Worm (Caenorhabditis elegans) whole organism, L4 larva: Measurements from ENCODE around the gene pgl-2.

ENCODE experiments used
- F10B5.3 ChIP-seq: sonication (generic microtip); optimal IDR thresholded peaks from 2 replicates; lab custom pipeline; 2016; ENCODE audit warnings: mild to moderate bottlenecking, missing genetic modification characterization, missing compliant biosample characterization
- F37D6.2 ChIP-seq: sonication (generic microtip); optimal IDR thresholded peaks from 2 replicates; lab custom pipeline; 2016; ENCODE audit warnings: mild to moderate bottlenecking, missing genetic modification characterization, missing compliant biosample characterization
- F44E2.7 ChIP-seq: fragments of 200-800 bp; sonication (Bioruptor generic); IDR thresholded peaks from 2 replicates; pipeline ENCODE4 v2.1.2; 2022; ENCODE audit warnings: missing genetic modification characterization, missing compliant biosample characterization
- R02D3.7 ChIP-seq: fragments of 150-350 bp; sonication (generic microtip); optimal IDR thresholded peaks from 3 replicates; lab custom pipeline; 2014; ENCODE audit warnings: missing biosample characterization, missing genetic modification characterization
- T26A8.4 ChIP-seq: fragments of 200-800 bp; sonication (Bioruptor generic); IDR thresholded peaks from 2 replicates; pipeline ENCODE4 v1.3.6; 2022; ENCODE audit warnings: missing genetic modification characterization, missing compliant biosample characterization
- Y105C5A.15 ChIP-seq: fragments of 200-800 bp; sonication (Bioruptor generic); IDR thresholded peaks from 2 replicates; pipeline ENCODE4 v1.3.6; 2022; ENCODE audit warnings: missing genetic modification characterization, missing compliant biosample characterization
- Y5F2A.4 ChIP-seq: fragments of 200-800 bp; sonication (Bioruptor generic); optimal IDR thresholded peaks from 2 replicates; lab custom pipeline; 2018; ENCODE audit warnings: mild to moderate bottlenecking, missing genetic modification characterization, missing compliant biosample characterization
- Y75B8A.6 ChIP-seq: fragments of 200-800 bp; sonication (Bioruptor generic); IDR thresholded peaks from 2 replicates; pipeline ENCODE4 v1.3.6; 2022; ENCODE audit warnings: missing genetic modification reagents, missing genetic modification characterization, missing compliant biosample characterization
- ZK546.5 ChIP-seq, 2 experiments: sonication (generic microtip); optimal IDR thresholded peaks; 2 replicates each; lab custom pipeline; 2017; ENCODE audit warnings: missing biosample characterization in 2 of 2, missing genetic modification characterization in 2 of 2
- aly-2 ChIP-seq: sonication (generic microtip); optimal IDR thresholded peaks from 2 replicates; lab custom pipeline; 2018; ENCODE audit warnings: missing biosample characterization, missing genetic modification characterization
- ama-1 ChIP-seq: fragments of 150-350 bp; optimal IDR thresholded peaks from 2 replicates; lab custom pipeline; 2014; ENCODE audit warnings: inconsistent platforms, mixed read lengths
- arid-1 ChIP-seq: fragments of 200-800 bp; sonication (Bioruptor generic); conservative IDR thresholded peaks from 2 replicates; pipeline ENCODE4 v1.3.6; 2022; ENCODE audit warnings: missing genetic modification reagents, missing genetic modification characterization, missing compliant biosample characterization
- ceh-62 ChIP-seq: sonication (generic microtip); optimal IDR thresholded peaks from 2 replicates; lab custom pipeline; 2017; ENCODE audit warnings: missing biosample characterization, missing genetic modification characterization
- ctbp-1 ChIP-seq: fragments of 200-800 bp; sonication (Bioruptor generic); IDR thresholded peaks from 2 replicates; pipeline ENCODE4 v1.3.6; 2022; ENCODE audit warnings: missing genetic modification reagents, missing genetic modification characterization, missing compliant biosample characterization
- daf-12 ChIP-seq: fragments of 150-350 bp; optimal IDR thresholded peaks from 2 replicates; lab custom pipeline; 2014; ENCODE audit warnings: missing biosample characterization, missing genetic modification reagents, missing genetic modification characterization
- dpl-1 ChIP-seq: fragments of 150-350 bp; optimal IDR thresholded peaks from 2 replicates; lab custom pipeline; 2014; ENCODE audit warnings: missing biosample characterization, missing genetic modification reagents, missing genetic modification characterization
- duxl-1 ChIP-seq: sonication (generic microtip); optimal IDR thresholded peaks from 2 replicates; lab custom pipeline; 2016; ENCODE audit warnings: mild to moderate bottlenecking, missing genetic modification characterization, moderate library complexity, missing compliant biosample characterization; ENCODE audit not compliant: poor library complexity
- egl-27 ChIP-seq: sonication (generic microtip); optimal IDR thresholded peaks from 3 replicates; lab custom pipeline; 2017; ENCODE audit warnings: missing biosample characterization, missing genetic modification reagents, missing genetic modification characterization
- egl-43 ChIP-seq: fragments of 200-800 bp; sonication (Bioruptor generic); IDR thresholded peaks from 2 replicates; pipeline ENCODE4 v1.3.6; 2022; ENCODE audit warnings: missing genetic modification reagents, missing genetic modification characterization, missing compliant biosample characterization
- fkh-10 ChIP-seq: fragments of 150-350 bp; optimal IDR thresholded peaks from 2 replicates; lab custom pipeline; 2014; ENCODE audit warnings: missing biosample characterization, missing genetic modification reagents, missing genetic modification characterization
- hif-1 ChIP-seq, 2 experiments: sonication (generic microtip); optimal IDR thresholded peaks; 2 replicates each; lab custom pipeline; 2016 to 2017; ENCODE audit warnings: missing compliant biosample characterization in 2 of 2, missing genetic modification characterization in 2 of 2, missing genetic modification reagents in 2 of 2, missing genotype in 2 of 2, mild to moderate bottlenecking in 1 of 2
- jun-1 ChIP-seq: fragments of 150-350 bp; optimal IDR thresholded peaks from 2 replicates; lab custom pipeline; 2014; ENCODE audit warnings: missing biosample characterization, missing genetic modification reagents, missing genetic modification characterization
- lim-7 ChIP-seq: fragments of 200-800 bp; sonication (Bioruptor generic); IDR thresholded peaks from 2 replicates; pipeline ENCODE4 v1.3.6; 2022; ENCODE audit warnings: missing genetic modification characterization, missing compliant biosample characterization
- lin-1 ChIP-seq: fragments of 200-800 bp; sonication (Bioruptor generic); IDR thresholded peaks from 2 replicates; pipeline ENCODE4 v1.3.6; 2022; ENCODE audit warnings: missing genetic modification reagents, missing genetic modification characterization, missing compliant biosample characterization
- lsy-2 ChIP-seq, 2 experiments: fragments of 150-350 bp in 1 of 2; sonication (generic microtip) in 1 of 2; optimal IDR thresholded peaks; 2 replicates each; lab custom pipeline; 2014 to 2017; ENCODE audit warnings: missing biosample characterization in 2 of 2, missing genetic modification characterization in 2 of 2
- mdl-1 ChIP-seq, 2 experiments: fragments of 150-350 bp in 1 of 2; sonication (generic microtip) in 1 of 2; optimal IDR thresholded peaks; 2 replicates each; lab custom pipeline; 2014 to 2017; ENCODE audit warnings: missing biosample characterization in 2 of 2, missing genetic modification characterization in 2 of 2
- mdt-29 ChIP-seq: fragments of 200-800 bp; sonication (Bioruptor generic); IDR thresholded peaks from 2 replicates; pipeline ENCODE4 v1.3.6; 2022; ENCODE audit warnings: missing genetic modification reagents, missing genetic modification characterization, missing compliant biosample characterization
- mep-1 ChIP-seq: fragments of 150-350 bp; sonication (generic microtip); optimal IDR thresholded peaks from 3 replicates; lab custom pipeline; 2014; ENCODE audit warnings: missing biosample characterization, missing genetic modification characterization
- mes-2 ChIP-seq: sonication (generic microtip); optimal IDR thresholded peaks from 2 replicates; lab custom pipeline; 2016; ENCODE audit warnings: missing genotype, mild to moderate bottlenecking, missing genetic modification characterization, missing compliant biosample characterization; ENCODE audit not compliant: poor library complexity, severe bottlenecking
- nhr-102 ChIP-seq: sonication (generic microtip); optimal IDR thresholded peaks from 2 replicates; lab custom pipeline; 2016; ENCODE audit warnings: mild to moderate bottlenecking, missing genetic modification characterization, moderate library complexity, missing compliant biosample characterization
- nhr-11 ChIP-seq: fragments of 150-350 bp; optimal IDR thresholded peaks from 2 replicates; lab custom pipeline; 2014; ENCODE audit warnings: missing biosample characterization, missing genetic modification characterization
- nhr-111 ChIP-seq: fragments of 200-800 bp; sonication (Bioruptor generic); optimal IDR thresholded peaks from 2 replicates; lab custom pipeline; 2018; ENCODE audit warnings: mild to moderate bottlenecking, missing genetic modification characterization, missing compliant biosample characterization
- nhr-28 ChIP-seq: fragments of 150-350 bp; optimal IDR thresholded peaks from 2 replicates; lab custom pipeline; 2014; ENCODE audit warnings: missing biosample characterization, missing genetic modification characterization
- nhr-42 ChIP-seq: fragments of 200-800 bp; sonication (Bioruptor generic); IDR thresholded peaks from 2 replicates; pipeline ENCODE4 v1.3.6; 2022; ENCODE audit warnings: missing genetic modification characterization, missing compliant biosample characterization
- nhr-48 ChIP-seq: sonication (generic microtip); optimal IDR thresholded peaks from 2 replicates; lab custom pipeline; 2016; ENCODE audit warnings: mild to moderate bottlenecking, missing genetic modification characterization, missing compliant biosample characterization
- nhr-76 ChIP-seq: fragments of 150-350 bp; optimal IDR thresholded peaks from 2 replicates; lab custom pipeline; 2014; ENCODE audit warnings: missing biosample characterization, missing genetic modification characterization
- pha-4 ChIP-seq, 2 experiments: fragments of 150-350 bp in 1 of 2; fragments of 200-800 bp in 1 of 2; sonication (Bioruptor generic) in 1 of 2; IDR thresholded peaks in 1 of 2; optimal IDR thresholded peaks in 1 of 2; 2 replicates each; pipeline versions ENCODE4 v1.3.6 to Lab custom; 2014 to 2022; ENCODE audit warnings: missing genetic modification characterization in 2 of 2, missing genetic modification reagents in 2 of 2, missing biosample characterization in 1 of 2, missing compliant biosample characterization in 1 of 2
- pqm-1 ChIP-seq: sonication (generic microtip); optimal IDR thresholded peaks from 2 replicates; lab custom pipeline; 2017; ENCODE audit warnings: missing biosample characterization, missing genetic modification characterization
- rbr-2 ChIP-seq: sonication (generic microtip); optimal IDR thresholded peaks from 2 replicates; lab custom pipeline; 2016; ENCODE audit warnings: missing genotype, missing genetic modification characterization, missing compliant biosample characterization
- sdz-12 ChIP-seq: fragments of 200-800 bp; sonication (Bioruptor generic); optimal IDR thresholded peaks from 2 replicates; lab custom pipeline; 2018; ENCODE audit warnings: mild to moderate bottlenecking, missing genetic modification characterization, missing compliant biosample characterization
- set-16 ChIP-seq: fragments of 200-800 bp; sonication (Bioruptor generic); IDR thresholded peaks from 2 replicates; pipeline ENCODE4 v1.3.6; 2022; ENCODE audit warnings: missing genetic modification reagents, missing genetic modification characterization, missing compliant biosample characterization
- tag-97 ChIP-seq: fragments of 200-800 bp; sonication (Bioruptor generic); IDR thresholded peaks from 2 replicates; pipeline ENCODE4 v1.3.6; 2022; ENCODE audit warnings: missing genetic modification characterization, missing compliant biosample characterization
- tra-1 ChIP-seq: fragments of 200-800 bp; sonication (Bioruptor generic); IDR thresholded peaks from 2 replicates; pipeline ENCODE4 v1.3.6; 2022; ENCODE audit warnings: missing genetic modification reagents, missing genetic modification characterization, missing compliant biosample characterization
- unc-62 ChIP-seq, 3 experiments: fragments of 150-350 bp in 1 of 3; sonication (generic microtip); optimal IDR thresholded peaks in 2 of 3; peaks in 1 of 3; 1 replicate in 1 of 3; 2 replicates in 2 of 3; lab custom pipeline; 2014 to 2017; ENCODE audit warnings: missing biosample characterization in 3 of 3, missing genetic modification characterization in 3 of 3, missing genetic modification reagents in 3 of 3, missing genotype in 1 of 3
- vab-7 ChIP-seq: fragments of 200-800 bp; sonication (Bioruptor generic); IDR thresholded peaks from 2 replicates; pipeline ENCODE4 v1.3.6; 2022; ENCODE audit warnings: missing genetic modification reagents, missing genetic modification characterization, missing compliant biosample characterization
- zip-2 ChIP-seq: fragments of 150-350 bp; optimal IDR thresholded peaks from 2 replicates; lab custom pipeline; 2014; ENCODE audit warnings: missing biosample characterization, missing genetic modification characterization
- ztf-11 ChIP-seq: fragments of 150-350 bp; optimal IDR thresholded peaks from 2 replicates; lab custom pipeline; 2014; ENCODE audit warnings: missing biosample characterization, missing genetic modification characterization
- ztf-7 ChIP-seq: fragments of 150-350 bp; optimal IDR thresholded peaks from 2 replicates; lab custom pipeline; 2014; ENCODE audit warnings: missing biosample characterization, missing genetic modification characterization

pgl-2 gene

DNA sequence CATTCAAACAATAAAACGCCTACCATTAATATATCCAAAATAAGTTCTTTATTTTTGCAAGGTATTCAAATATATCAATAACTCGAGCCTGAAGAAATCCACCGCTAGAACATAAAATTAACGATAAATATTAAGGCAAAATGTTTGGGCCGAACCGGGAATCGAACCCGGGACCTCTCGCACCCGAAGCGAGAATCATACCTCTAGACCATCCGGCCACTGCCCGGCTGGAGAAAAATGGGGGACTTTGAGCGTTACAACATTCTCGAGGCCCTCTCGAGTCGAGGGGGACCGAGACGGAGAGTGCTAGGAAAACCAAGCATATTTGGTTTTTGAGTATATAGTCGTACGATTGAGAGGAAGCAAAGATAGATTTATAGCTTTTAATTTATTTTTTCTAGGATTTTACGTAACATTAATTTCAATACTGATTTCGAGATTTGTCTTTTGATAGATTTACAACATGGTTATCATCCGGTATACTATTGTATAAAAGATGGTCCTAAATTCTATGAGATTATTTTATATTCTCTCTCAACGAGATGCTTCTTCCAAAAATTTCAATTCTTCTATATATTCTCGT is 24.9 kb downstream of the pgl-2 start, which contains the start of gene flp-23 (continued):
- TF ChIP-seq hif-1 (tag; optimal IDR thresholded peaks at IDR 0.05; lab: Kevin White, UChicago): no peak
- peak; percentile 52; the same call in 1 of the 2 replicates for TF ChIP-seq pha-4 (GFP tag; IDR thresholded peaks at IDR 0.05; lab: Robert Waterston, UW)
- TF ChIP-seq pha-4 (tag; optimal IDR thresholded peaks at IDR 0.05; lab: Kevin White, UChicago): no peak
- TF ChIP-seq nhr-11 (tag; lab: Kevin White, UChicago): no peak
- no peak for TF ChIP-seq nhr-48
- no peak for TF ChIP-seq ctbp-1 (GFP tag; lab: Robert Waterston, UW)
- TF ChIP-seq fkh-10 (GFP tag; lab: Kevin White, UChicago): no peak
- no peak for TF ChIP-seq dpl-1 (GFP tag; lab: Kevin White, UChicago)
- no peak for TF ChIP-seq mdl-1 (tag; optimal IDR thresholded peaks at IDR 0.05; lab: Kevin White, UChicago)
- no peak for TF ChIP-seq lin-1 (GFP tag; lab: Robert Waterston, UW)
- TF ChIP-seq nhr-111 (GFP tag; lab: Kevin White, UChicago): no peak
- peak; percentile 72 for TF ChIP-seq lim-7
- TF ChIP-seq ztf-11 (tag; lab: Kevin White, UChicago): no peak
- TF ChIP-seq lsy-2 (tag; optimal IDR thresholded peaks at IDR 0.05; lab: Kevin White, UChicago): peak in 1 of 2 experiments; percentile 50
- no peak for TF ChIP-seq ztf-7 (tag; lab: Kevin White, UChicago)
- TF ChIP-seq daf-12 (tag; lab: Kevin White, UChicago): no peak
- no peak for TF ChIP-seq pqm-1 (tag; lab: Kevin White, UChicago)
- TF ChIP-seq rbr-2: peak; percentile 35
- no peak for TF ChIP-seq ceh-62 (tag; lab: Kevin White, UChicago)
- TF ChIP-seq nhr-28 (tag; lab: Kevin White, UChicago): no peak
- TF ChIP-seq mep-1: peak; percentile 37
- no peak for TF ChIP-seq duxl-1 (tag; lab: Kevin White, UChicago)
- TF ChIP-seq F10B5.3 (tag; lab: Kevin White, UChicago): no peak
- no peak for TF ChIP-seq ZK546.5 (tag; optimal IDR thresholded peaks at IDR 0.05; lab: Kevin White, UChicago)
- TF ChIP-seq R02D3.7: no peak
- TF ChIP-seq Y75B8A.6: no peak
- TF ChIP-seq nhr-76 (tag; lab: Kevin White, UChicago): no peak
- TF ChIP-seq sdz-12 (GFP tag; lab: Kevin White, UChicago): no peak
- TF ChIP-seq nhr-102: no peak
- TF ChIP-seq tag-97 (GFP tag; lab: Robert Waterston, UW): no peak
- no peak for TF ChIP-seq jun-1 (tag; lab: Kevin White, UChicago)
- no peak for TF ChIP-seq nhr-42 (GFP tag; lab: Robert Waterston, UW)
- TF ChIP-seq zip-2 (tag; lab: Kevin White, UChicago): no peak
- TF ChIP-seq aly-2 (tag; lab: Kevin White, UChicago): no peak
- TF ChIP-seq set-16 (GFP tag; lab: Robert Waterston, UW): peak; percentile 68
- no peak for TF ChIP-seq mdt-29 (GFP tag; lab: Robert Waterston, UW)
- no peak for TF ChIP-seq F44E2.7
- TF ChIP-seq T26A8.4 (GFP tag; lab: Robert Waterston, UW): peak; percentile 12; the same call in 1 of the 2 replicates
- peak in 1 of 2 experiments; percentile 58 for TF ChIP-seq unc-62 (GFP tag; optimal IDR thresholded peaks at IDR 0.05 in 1 of 2; lab: Kevin White, UChicago)
- TF ChIP-seq unc-62 (tag; optimal IDR thresholded peaks at IDR 0.05; lab: Kevin White, UChicago): no peak
- no peak; the same call in none of the 2 replicates for TF ChIP-seq egl-43 (GFP tag; lab: Robert Waterston, UW)
- TF ChIP-seq egl-27: no peak
- TF ChIP-seq Y5F2A.4: no peak
- no peak for TF ChIP-seq Y105C5A.15
- TF ChIP-seq ama-1 (lab: Kevin White, UChicago): no peak
- TF ChIP-seq vab-7 (GFP tag; lab: Robert Waterston, UW): peak; percentile 67; the same call in 1 of the 2 replicates
- 0 out of 2 replicates have a peak, but pooled peaks have one; percentile 40 for TF ChIP-seq arid-1 (GFP tag; lab: Robert Waterston, UW)
- peak; percentile 18 for TF ChIP-seq F37D6.2 (tag; lab: Kevin White, UChicago)
- peak; percentile 73 for TF ChIP-seq mes-2 (tag; lab: Kevin White, UChicago)
- peak; percentile 44; the same call in 1 of the 2 replicates for TF ChIP-seq tra-1 (GFP tag; lab: Robert Waterston, UW)
- TF ChIP-seq, all 104 proteins: peak for 28
